Fruit fly (Drosophila melanogaster) whole organism, embryonic: ENCODE data around the gene CG4456.

ENCODE experiments used
- Aef1 ChIP-seq: fragments of 200-800 bp; sonication (Bioruptor generic); IDR thresholded peaks from 3 replicates; pipeline ENCODE4 v1.3.6; 2022; ENCODE audit warnings: missing biosample characterization, missing genetic modification characterization
- B-H1 ChIP-seq: fragments of 200-800 bp; sonication (Bioruptor generic); IDR thresholded peaks from 3 replicates; pipeline ENCODE4 v1.3.6; 2022; ENCODE audit warnings: missing biosample characterization, missing genetic modification characterization
- BEAF-32 ChIP-seq: fragments of 200-800 bp; sonication (Bioruptor generic); optimal IDR thresholded peaks from 3 replicates; lab custom pipeline; 2017; ENCODE audit warnings: missing biosample characterization, missing genetic modification characterization, mild to moderate bottlenecking, moderate library complexity, missing genetic modification reagents
- CG10267 ChIP-seq: fragments of 200-800 bp; sonication (Bioruptor generic); optimal IDR thresholded peaks from 2 replicates; lab custom pipeline; 2018; ENCODE audit warnings: missing biosample characterization, mild to moderate bottlenecking, missing genetic modification characterization, moderate library complexity
- CG10274 ChIP-seq: fragments of 200-800 bp; sonication (Bioruptor generic); optimal IDR thresholded peaks from 3 replicates; lab custom pipeline; 2017; ENCODE audit warnings: missing biosample characterization, mild to moderate bottlenecking, missing genetic modification characterization
- CG10462 ChIP-seq: fragments of 200-800 bp; sonication (Bioruptor generic); optimal IDR thresholded peaks from 2 replicates; lab custom pipeline; 2016; ENCODE audit warnings: missing biosample characterization, missing genetic modification characterization
- CG10979 ChIP-seq: fragments of 200-800 bp; sonication (Bioruptor generic); optimal IDR thresholded peaks from 2 replicates; lab custom pipeline; 2018; ENCODE audit warnings: missing biosample characterization, mild to moderate bottlenecking, missing genetic modification characterization, moderate library complexity
- CG1233 ChIP-seq: fragments of 200-800 bp; sonication (Bioruptor generic); optimal IDR thresholded peaks from 4 replicates; lab custom pipeline; 2018; ENCODE audit warnings: missing biosample characterization, mild to moderate bottlenecking, missing genetic modification characterization
- CG12769 ChIP-seq: fragments of 200-800 bp; sonication (Bioruptor generic); optimal IDR thresholded peaks from 2 replicates; lab custom pipeline; 2019; ENCODE audit warnings: missing biosample characterization, mild to moderate bottlenecking, missing genetic modification characterization, moderate library complexity
- CG15269 ChIP-seq: fragments of 200-800 bp; sonication (Bioruptor generic); optimal IDR thresholded peaks from 2 replicates; lab custom pipeline; 2018; ENCODE audit warnings: missing biosample characterization, mild to moderate bottlenecking, missing genetic modification characterization, moderate library complexity
- CG15514 ChIP-seq: fragments of 200-800 bp; sonication (Bioruptor generic); optimal IDR thresholded peaks from 3 replicates; lab custom pipeline; 2017; ENCODE audit warnings: missing biosample characterization, missing genetic modification characterization, mild to moderate bottlenecking, moderate library complexity, missing genetic modification reagents
- CG15601 ChIP-seq: fragments of 200-800 bp; sonication (Bioruptor generic); optimal IDR thresholded peaks from 3 replicates; lab custom pipeline; 2019; ENCODE audit warnings: missing biosample characterization, mild to moderate bottlenecking, missing genetic modification characterization, moderate library complexity
- CG1603 ChIP-seq: fragments of 200-800 bp; sonication (Bioruptor generic); optimal IDR thresholded peaks from 2 replicates; lab custom pipeline; 2019; ENCODE audit warnings: missing biosample characterization, mild to moderate bottlenecking, missing genetic modification characterization, moderate library complexity
- CG16813 ChIP-seq: fragments of 200-800 bp; sonication (Bioruptor generic); IDR thresholded peaks from 3 replicates; pipeline ENCODE4 v1.3.6; 2022; ENCODE audit warnings: missing biosample characterization, missing genetic modification characterization; ENCODE audit not compliant: partially characterized antibody
- CG34376 ChIP-seq: fragments of 200-800 bp; sonication (Bioruptor generic); optimal IDR thresholded peaks from 2 replicates; lab custom pipeline; 2018; ENCODE audit warnings: missing biosample characterization, mild to moderate bottlenecking, missing genetic modification characterization
- CG4404 ChIP-seq: fragments of 200-800 bp; sonication (Bioruptor generic); IDR thresholded peaks from 2 replicates; pipeline ENCODE4 v1.3.6; 2022; ENCODE audit warnings: missing biosample characterization, missing genetic modification characterization
- CG6765 ChIP-seq: fragments of 200-800 bp; sonication (Bioruptor generic); optimal IDR thresholded peaks from 3 replicates; lab custom pipeline; 2017; ENCODE audit warnings: missing biosample characterization, mild to moderate bottlenecking, missing genetic modification characterization
- CG6854 ChIP-seq: fragments of 200-800 bp; sonication (Bioruptor generic); optimal IDR thresholded peaks from 3 replicates; lab custom pipeline; 2017; ENCODE audit warnings: missing biosample characterization, mild to moderate bottlenecking, missing genetic modification characterization
- CG7271 ChIP-seq: fragments of 200-800 bp; sonication (Bioruptor generic); optimal IDR thresholded peaks from 2 replicates; lab custom pipeline; 2018; ENCODE audit warnings: missing biosample characterization, mild to moderate bottlenecking, missing genetic modification characterization, moderate library complexity
- CG7372 ChIP-seq: fragments of 200-800 bp; sonication (Bioruptor generic); IDR thresholded peaks from 2 replicates; pipeline ENCODE4 v1.3.6; 2022; ENCODE audit warnings: missing biosample characterization, missing genetic modification characterization
- CG7556 ChIP-seq: fragments of 200-800 bp; sonication (Bioruptor generic); optimal IDR thresholded peaks from 2 replicates; lab custom pipeline; 2017; ENCODE audit warnings: missing biosample characterization, mild to moderate bottlenecking, missing genetic modification characterization
- CG8359 ChIP-seq: fragments of 200-800 bp; sonication (Bioruptor generic); optimal IDR thresholded peaks from 2 replicates; lab custom pipeline; 2017; ENCODE audit warnings: missing biosample characterization, mild to moderate bottlenecking, missing genetic modification characterization, borderline replicate concordance
- CG8765 ChIP-seq: fragments of 200-800 bp; sonication (Bioruptor generic); IDR thresholded peaks from 2 replicates; pipeline ENCODE4 v1.3.6; 2022; ENCODE audit warnings: missing biosample characterization, missing genetic modification characterization
- CG8944 ChIP-seq: fragments of 200-800 bp; sonication (Bioruptor generic); optimal IDR thresholded peaks from 3 replicates; lab custom pipeline; 2016; ENCODE audit warnings: missing biosample characterization, missing genetic modification characterization
- CTCF ChIP-seq: fragments of 200-800 bp; sonication (Bioruptor generic); optimal IDR thresholded peaks from 2 replicates; lab custom pipeline; 2017; ENCODE audit warnings: missing biosample characterization, mild to moderate bottlenecking, missing genetic modification characterization, moderate library complexity
- CoRest ChIP-seq: fragments of 200-800 bp; sonication (Bioruptor generic); optimal IDR thresholded peaks from 3 replicates; lab custom pipeline; 2018; ENCODE audit warnings: missing biosample characterization, mild to moderate bottlenecking, missing genetic modification characterization, moderate library complexity
- HHEX ChIP-seq: fragments of 200-800 bp; sonication (Bioruptor generic); optimal IDR thresholded peaks from 3 replicates; lab custom pipeline; 2017; ENCODE audit warnings: missing biosample characterization, mild to moderate bottlenecking, missing genetic modification characterization, missing genetic modification reagents
- MESR4 ChIP-seq: fragments of 200-800 bp; sonication (Bioruptor generic); optimal IDR thresholded peaks from 2 replicates; lab custom pipeline; 2018; ENCODE audit warnings: missing biosample characterization, mild to moderate bottlenecking, missing genetic modification characterization, moderate library complexity
- Mrtf ChIP-seq: fragments of 200-800 bp; sonication (Bioruptor generic); IDR thresholded peaks from 3 replicates; pipeline ENCODE4 v1.3.6; 2022; ENCODE audit warnings: missing biosample characterization, missing genetic modification characterization
- Myb ChIP-seq: fragments of 200-800 bp; sonication (Bioruptor generic); optimal IDR thresholded peaks from 2 replicates; lab custom pipeline; 2016; ENCODE audit warnings: missing biosample characterization, missing genetic modification characterization
- Oli ChIP-seq: fragments of 200-800 bp; sonication (Bioruptor generic); optimal IDR thresholded peaks from 2 replicates; lab custom pipeline; 2018; ENCODE audit warnings: missing biosample characterization, mild to moderate bottlenecking, missing genetic modification characterization, moderate library complexity
- Taf1 ChIP-seq: fragments of 200-800 bp; sonication (Bioruptor generic); IDR thresholded peaks from 2 replicates; pipeline ENCODE4 v1.3.6; 2022; ENCODE audit warnings: missing biosample characterization, missing genetic modification characterization
- ap ChIP-seq: fragments of 200-800 bp; sonication (Bioruptor generic); IDR thresholded peaks from 2 replicates; pipeline ENCODE4 v1.3.6; 2022; ENCODE audit warnings: missing biosample characterization, missing genetic modification characterization
- crc ChIP-seq: fragments of 200-800 bp; sonication (Bioruptor generic); optimal IDR thresholded peaks from 2 replicates; lab custom pipeline; 2016; ENCODE audit warnings: missing biosample characterization, missing genetic modification characterization
- ewg ChIP-seq: fragments of 200-800 bp; sonication (Bioruptor generic); optimal IDR thresholded peaks from 3 replicates; lab custom pipeline; 2017; ENCODE audit warnings: mild to moderate bottlenecking, missing biosample characterization, missing genetic modification reagents, missing genetic modification characterization
- fd3F ChIP-seq: fragments of 200-800 bp; sonication (Bioruptor generic); optimal IDR thresholded peaks from 2 replicates; lab custom pipeline; 2018; ENCODE audit warnings: missing biosample characterization, mild to moderate bottlenecking, missing genetic modification characterization, moderate library complexity
- fd64A ChIP-seq: fragments of 200-800 bp; sonication (Bioruptor generic); optimal IDR thresholded peaks from 3 replicates; lab custom pipeline; 2018; ENCODE audit warnings: missing biosample characterization, mild to moderate bottlenecking, missing genetic modification characterization
- gem ChIP-seq: fragments of 200-800 bp; sonication (Bioruptor generic); optimal IDR thresholded peaks from 2 replicates; lab custom pipeline; 2019; ENCODE audit warnings: missing biosample characterization, mild to moderate bottlenecking, missing genetic modification characterization, moderate library complexity
- gsb-n ChIP-seq: fragments of 200-800 bp; sonication (Bioruptor generic); optimal IDR thresholded peaks from 3 replicates; lab custom pipeline; 2018; ENCODE audit warnings: missing biosample characterization, mild to moderate bottlenecking, missing genetic modification characterization
- org-1 ChIP-seq: fragments of 200-800 bp; sonication (Bioruptor generic); optimal IDR thresholded peaks from 2 replicates; lab custom pipeline; 2017; ENCODE audit warnings: missing biosample characterization, missing genetic modification characterization
- pfk ChIP-seq: fragments of 200-800 bp; sonication (Bioruptor generic); optimal IDR thresholded peaks from 2 replicates; lab custom pipeline; 2018; ENCODE audit warnings: missing biosample characterization, mild to moderate bottlenecking, missing genetic modification characterization, moderate library complexity
- rib ChIP-seq: fragments of 200-800 bp; sonication (Bioruptor generic); IDR thresholded peaks from 2 replicates; pipeline ENCODE4 v1.3.6; 2022; ENCODE audit warnings: missing biosample characterization, missing genetic modification characterization
- ro ChIP-seq: fragments of 200-800 bp; sonication (Bioruptor generic); IDR thresholded peaks from 2 replicates; pipeline ENCODE4 v1.3.6; 2022; ENCODE audit warnings: missing biosample characterization, missing genetic modification characterization
- sens-2 ChIP-seq: fragments of 200-800 bp; sonication (Bioruptor generic); IDR thresholded peaks from 2 replicates; pipeline ENCODE4 v1.3.6; 2022; ENCODE audit warnings: missing biosample characterization, missing genetic modification characterization
- sqz ChIP-seq: fragments of 200-800 bp; sonication (Bioruptor generic); optimal IDR thresholded peaks from 3 replicates; lab custom pipeline; 2018; ENCODE audit warnings: missing biosample characterization, mild to moderate bottlenecking, missing genetic modification characterization
- sug ChIP-seq: fragments of 200-800 bp; optimal IDR thresholded peaks from 2 replicates; lab custom pipeline; 2019; ENCODE audit warnings: missing biosample characterization, mild to moderate bottlenecking, missing genetic modification characterization, moderate library complexity
- tll ChIP-seq, 2 experiments: fragments of 200-800 bp in 1 of 2; fragments of >200 bp in 1 of 2; sonication (Bioruptor generic) in 1 of 2; optimal IDR thresholded peaks; 2 replicates each; lab custom pipeline; 2017 to 2019; ENCODE audit warnings: missing biosample characterization in 2 of 2, missing genetic modification characterization in 2 of 2, mild to moderate bottlenecking in 1 of 2, moderate library complexity in 1 of 2
- usp ChIP-seq: fragments of >200 bp; optimal IDR thresholded peaks from 2 replicates; lab custom pipeline; 2017; ENCODE audit warnings: missing biosample characterization, missing genetic modification characterization
- vfl ChIP-seq: fragments of 200-800 bp; sonication (Bioruptor generic); optimal IDR thresholded peaks from 2 replicates; lab custom pipeline; 2016; ENCODE audit warnings: missing biosample characterization, missing genetic modification characterization
- wek ChIP-seq: fragments of 200-800 bp; sonication (Bioruptor generic); optimal IDR thresholded peaks from 3 replicates; lab custom pipeline; 2018; ENCODE audit warnings: missing biosample characterization, mild to moderate bottlenecking, missing genetic modification characterization, moderate library complexity

The CG4456 gene

DNA sequence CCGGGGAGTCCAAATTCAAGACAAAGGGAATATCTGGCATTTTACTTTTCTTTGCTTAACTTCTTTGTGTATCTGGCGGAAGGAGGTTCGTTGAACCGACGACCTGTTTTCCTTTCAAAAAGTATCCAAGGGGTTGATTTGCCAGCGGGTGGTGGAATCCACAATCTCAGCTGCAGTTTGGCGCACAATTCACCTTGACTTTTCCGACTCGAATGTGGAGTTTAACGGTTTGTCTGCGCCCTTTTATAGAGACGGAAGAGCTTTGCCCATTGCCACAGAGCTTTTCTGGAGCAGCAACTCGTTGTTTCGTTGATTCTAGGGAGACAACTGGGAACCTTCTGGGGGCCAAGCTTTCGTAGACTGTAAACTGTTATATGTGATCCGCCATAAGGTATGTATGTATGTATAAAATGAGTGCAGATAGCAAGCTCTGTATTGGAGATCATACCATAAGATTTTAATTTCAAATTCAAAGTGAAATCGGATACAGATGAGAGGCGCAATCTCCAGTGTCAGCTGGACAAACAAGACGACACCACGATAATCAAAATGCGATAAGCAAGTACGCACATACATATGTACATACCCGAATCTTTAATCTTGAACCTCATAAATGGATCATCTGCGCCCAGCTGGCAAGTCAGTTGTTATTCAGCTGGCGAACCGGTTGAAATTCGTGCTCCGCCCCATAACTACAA lies at the start of gene CG4456, which contains the start of the genes Hsp67Bc and Hsp22 (continued):
- TF ChIP-seq CG10462 (GFP tag; lab: Kevin White, UChicago) (no peak), CG7556 (no peak), sens-2 (GFP tag; lab: Robert Waterston, UW) (no peak), sug (peak; percentile 27), CG8359 (no peak), ap (no peak), CG6854 (no peak), CG15514 (GFP tag; lab: Kevin White, UChicago) (no peak), fd64A (peak; percentile 33), CG8765 (no peak), vfl (no peak), CG4404 (no peak), crc (GFP tag; lab: Kevin White, UChicago) (no peak), Myb (GFP tag; lab: Kevin White, UChicago) (no peak), fd3F (GFP tag; lab: Kevin White, UChicago) (no peak), BEAF-32 (GFP tag; lab: Kevin White, UChicago) (no peak), CG10274 (GFP tag; lab: Kevin White, UChicago) (no peak), rib (no peak), org-1 (GFP tag; lab: Kevin White, UChicago) (no peak), CTCF (peak; percentile 5), CG16813 (GFP tag; lab: Robert Waterston, UW) (no peak), Oli (no peak), sqz (no peak), CG6765 (GFP tag; lab: Kevin White, UChicago) (no peak), Mrtf (no peak), Taf1 (no peak), gsb-n (tag; lab: Kevin White, UChicago) (no peak), CG7271 (tag; lab: Kevin White, UChicago) (no peak), CG12769 (peak; percentile 83), CG1233 (GFP tag; lab: Kevin White, UChicago) (no peak), Aef1 (GFP tag; lab: Robert Waterston, UW) (no peak), B-H1 (GFP tag; lab: Robert Waterston, UW) (no peak), CG34376 (peak; percentile 48), CG10267 (tag; lab: Kevin White, UChicago) (no peak), ro (no peak), CG8944 (GFP tag; lab: Kevin White, UChicago) (no peak), CG10979 (tag; lab: Kevin White, UChicago) (no peak), MESR4 (no peak), CoRest (tag; lab: Kevin White, UChicago) (no peak), CG7372 (GFP tag; lab: Robert Waterston, UW) (no peak), tll (GFP tag; optimal IDR thresholded peaks at IDR 0.05; lab: Kevin White, UChicago) (no peak), CG1603 (tag; lab: Kevin White, UChicago) (peak; percentile 0), ewg (no peak), pfk (GFP tag; lab: Kevin White, UChicago) (no peak), CG15269 (no peak), HHEX (GFP tag; lab: Kevin White, UChicago) (no peak), wek (GFP tag; lab: Kevin White, UChicago) (peak; percentile 28), gem (tag; lab: Kevin White, UChicago) (no peak), usp (GFP tag; lab: Kevin White, UChicago) (no peak), CG15601 (peak; percentile 30)
